Worm (Caenorhabditis elegans): ENCODE data around the gene gcl-1.

Gene gcl-1

DNA sequence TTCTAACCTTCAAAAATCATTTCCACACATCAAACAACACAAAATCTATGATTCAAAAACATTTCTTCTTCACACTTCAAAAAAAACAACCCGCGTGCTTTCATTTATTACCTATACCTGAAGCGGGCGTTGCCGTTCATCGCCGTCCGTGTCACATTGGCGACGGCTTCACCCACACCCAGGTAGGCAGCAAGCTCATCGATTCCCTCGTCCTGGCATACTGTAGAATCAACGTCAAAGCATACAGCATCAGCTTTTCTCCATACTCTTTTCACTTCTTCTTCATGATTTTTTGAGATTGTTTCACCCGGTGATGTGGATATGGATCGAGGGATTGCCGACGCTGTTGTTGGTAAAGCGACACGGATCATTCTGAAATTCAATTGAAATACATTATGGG, 20.5 kb downstream of the gcl-1 start:
- TF ChIP-seq lsy-2 (tag; optimal IDR thresholded peaks at IDR 0.05): no peak
- TF ChIP-seq snu-23 (GFP tag; optimal IDR thresholded peaks at IDR 0.05): no peak
- no peak for TF ChIP-seq vab-15 (tag; optimal IDR thresholded peaks at IDR 0.05)
- TF ChIP-seq F16B12.6 (tag; optimal IDR thresholded peaks at IDR 0.05): no peak

DNA sequence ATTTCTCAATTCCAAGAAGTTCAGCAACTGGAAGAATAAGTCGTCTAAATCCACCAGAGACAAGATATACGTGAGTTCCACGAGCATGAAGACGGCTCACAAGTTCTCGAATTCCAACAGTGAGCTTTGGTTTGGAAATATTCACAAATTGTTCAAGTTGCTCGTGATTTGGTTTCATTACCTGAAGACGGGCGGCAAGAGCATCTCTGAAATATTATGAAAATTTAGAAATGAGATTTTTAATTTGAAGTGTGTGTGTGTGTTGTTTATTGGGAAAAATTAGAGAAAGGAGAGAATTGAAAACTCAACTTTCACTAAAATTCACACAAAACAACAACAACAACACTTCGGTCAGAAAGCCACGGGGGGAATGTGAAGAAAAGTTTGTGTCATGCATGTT, 21.9 kb downstream of the gcl-1 start:
- TF ChIP-seq nhr-47 (tag; optimal IDR thresholded peaks at IDR 0.05) (peak; percentile 0), C34B4.2 (tag; optimal IDR thresholded peaks at IDR 0.05) (no peak)

DNA sequence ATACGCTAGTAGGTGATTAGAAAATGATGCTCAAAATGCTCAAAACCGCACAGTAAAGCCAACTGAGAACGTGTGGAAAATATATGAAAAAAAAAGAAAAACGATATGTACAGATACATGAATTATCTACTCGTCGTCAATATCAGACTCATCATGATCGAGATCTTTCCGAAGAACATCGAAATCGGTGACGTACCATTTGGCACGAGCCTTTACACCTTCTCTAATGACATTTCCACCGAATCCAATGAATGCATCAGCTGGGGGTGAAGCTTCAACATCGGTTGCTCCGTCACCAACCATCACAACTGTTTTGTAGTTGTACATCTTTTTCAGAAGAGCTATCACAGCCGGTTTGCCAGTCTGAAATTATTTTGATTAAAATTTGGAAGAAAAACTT, 23.5 kb downstream of the gcl-1 start:
- no peak for TF ChIP-seq xbp-1 (tag; optimal IDR thresholded peaks at IDR 0.05)
- no peak for TF ChIP-seq pag-3 (tag; optimal IDR thresholded peaks at IDR 0.05; ENCODE audit: borderline replicate concordance, insufficient read depth)
- no peak for TF ChIP-seq zag-1 (tag; optimal IDR thresholded peaks at IDR 0.05)
- no peak for TF ChIP-seq aly-2 (tag; optimal IDR thresholded peaks at IDR 0.05)
- TF ChIP-seq rnt-1 (tag; optimal IDR thresholded peaks at IDR 0.05): no peak
- TF ChIP-seq unc-98 (GFP tag; IDR thresholded peaks at IDR 0.05): no peak
- TF ChIP-seq pqm-1 (tag; optimal IDR thresholded peaks at IDR 0.05): no peak
- TF ChIP-seq blmp-1 (tag; optimal IDR thresholded peaks at IDR 0.05): no peak
- TF ChIP-seq lin-13 (GFP tag; optimal IDR thresholded peaks at IDR 0.05): no peak
- TF ChIP-seq hpl-2 (GFP tag; optimal IDR thresholded peaks at IDR 0.05): no peak
- no peak for TF ChIP-seq fkh-8 (tag; optimal IDR thresholded peaks at IDR 0.05)
- TF ChIP-seq snu-23 (GFP tag; optimal IDR thresholded peaks at IDR 0.05): no peak
- no peak for TF ChIP-seq jun-1 (tag; optimal IDR thresholded peaks at IDR 0.05)
- no peak for TF ChIP-seq irx-1 (tag; optimal IDR thresholded peaks at IDR 0.05)
- no peak for TF ChIP-seq Y116A8C.19 (tag; optimal IDR thresholded peaks at IDR 0.05; ENCODE audit: borderline replicate concordance)
- TF ChIP-seq ceh-90 (tag; optimal IDR thresholded peaks at IDR 0.05): no peak
- no peak for TF ChIP-seq nhr-90 (tag; optimal IDR thresholded peaks at IDR 0.05; ENCODE audit: poor library complexity)
- TF ChIP-seq nhr-19 (GFP tag; conservative IDR thresholded peaks at IDR 0.05): no peak
- no peak for TF ChIP-seq mep-1 (tag; optimal IDR thresholded peaks at IDR 0.05)

DNA sequence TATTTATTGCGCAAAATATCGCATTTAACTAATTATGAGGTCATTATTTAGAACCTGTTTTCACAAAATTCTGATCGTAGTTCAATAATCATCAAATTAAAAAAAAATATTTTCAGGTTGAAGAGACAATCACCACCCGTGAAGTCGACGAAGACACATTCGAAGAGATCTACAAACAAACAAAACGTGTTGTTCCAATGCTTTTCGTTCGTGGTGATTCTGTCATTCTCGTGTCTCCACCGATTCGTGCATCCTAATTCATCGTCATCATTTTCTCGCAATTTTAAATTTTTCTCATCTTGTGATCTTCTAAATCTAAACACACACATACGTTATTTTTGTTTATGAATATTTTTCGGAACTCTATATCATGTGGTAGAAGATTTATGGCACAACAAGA, 23.9 kb downstream of the gcl-1 start:
- TF ChIP-seq unc-62 (GFP tag; optimal IDR thresholded peaks at IDR 0.05) (no peak), nhr-28 (tag; optimal IDR thresholded peaks at IDR 0.05) (no peak), Y116A8C.19 (tag; optimal IDR thresholded peaks at IDR 0.05; ENCODE audit: borderline replicate concordance) (no peak), aly-2 (tag; optimal IDR thresholded peaks at IDR 0.05) (peak; percentile 47), unc-98 (GFP tag; IDR thresholded peaks at IDR 0.05) (no peak), nhr-20 (tag; optimal IDR thresholded peaks at IDR 0.05) (peak; percentile 3), unc-30 (tag; optimal IDR thresholded peaks at IDR 0.05) (no peak), nhr-47 (tag; optimal IDR thresholded peaks at IDR 0.05) (peak; percentile 16), nhr-77 (tag; optimal IDR thresholded peaks at IDR 0.05) (no peak), sup-37 (GFP tag; optimal IDR thresholded peaks at IDR 0.05) (no peak), ztf-11 (tag; optimal IDR thresholded peaks at IDR 0.05) (no peak), pqm-1 (tag; optimal IDR thresholded peaks at IDR 0.05) (no peak), blmp-1 (tag; optimal IDR thresholded peaks at IDR 0.05) (no peak), nhr-90 (tag; optimal IDR thresholded peaks at IDR 0.05; ENCODE audit: poor library complexity) (peak; percentile 30), nhr-85 (tag) (peak; percentile 65), snu-23 (GFP tag; optimal IDR thresholded peaks at IDR 0.05) (peak; percentile 17), tbx-2 (tag; optimal IDR thresholded peaks at IDR 0.05) (peak; percentile 12), nhr-71 (tag; optimal IDR thresholded peaks at IDR 0.05) (peak; percentile 42), nhr-12 (tag; optimal IDR thresholded peaks at IDR 0.05) (no peak), elt-3 (tag; optimal IDR thresholded peaks at IDR 0.05) (no peak)

DNA sequence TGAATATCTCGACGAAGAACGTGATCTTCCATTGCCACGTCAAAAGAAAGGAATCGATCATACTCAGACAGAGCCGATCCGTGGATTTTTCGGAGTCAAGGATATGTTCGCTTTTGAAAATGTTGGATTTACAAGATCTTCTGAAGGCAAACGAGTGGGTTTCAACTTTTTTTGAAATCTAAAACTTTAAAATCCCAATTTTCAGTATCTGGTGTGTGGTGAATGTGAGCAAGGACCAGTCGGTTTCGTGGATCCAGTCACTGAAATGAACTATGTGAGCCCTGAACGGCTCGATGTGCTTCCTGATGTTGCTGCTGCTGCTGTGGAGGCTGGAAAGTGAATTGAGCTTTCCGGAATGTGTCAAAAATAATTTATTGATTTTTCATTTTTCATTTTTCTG, 25.8 kb downstream of the gcl-1 start, which contains the start of gene lsm-3:
lsm-3 (plus strand) TSS at position 301 of the 400 bp plus-strand sequence.
- TF ChIP-seq lin-15B (tag; optimal IDR thresholded peaks at IDR 0.05): no peak
- TF ChIP-seq nhr-28 (tag; optimal IDR thresholded peaks at IDR 0.05): no peak
- TF ChIP-seq pqm-1 (tag; optimal IDR thresholded peaks at IDR 0.05): no peak
- no peak for TF ChIP-seq skn-1 (tag; optimal IDR thresholded peaks at IDR 0.05)
- no peak for TF ChIP-seq zag-1 (tag; optimal IDR thresholded peaks at IDR 0.05)
- TF ChIP-seq swsn-7 (tag; optimal IDR thresholded peaks at IDR 0.05): no peak
- no peak for TF ChIP-seq F16B12.6 (tag; optimal IDR thresholded peaks at IDR 0.05)
- no peak for TF ChIP-seq ets-5 (GFP tag; IDR thresholded peaks at IDR 0.05)
- no peak for TF ChIP-seq nhr-19 (GFP tag; conservative IDR thresholded peaks at IDR 0.05)
- TF ChIP-seq lir-3 (tag; optimal IDR thresholded peaks at IDR 0.05; ENCODE audit: poor library complexity): no peak
- TF ChIP-seq ceh-82 (tag; optimal IDR thresholded peaks at IDR 0.05): no peak
- no peak for TF ChIP-seq unc-130 (tag; optimal IDR thresholded peaks at IDR 0.05)
- TF ChIP-seq egl-27 (tag; optimal IDR thresholded peaks at IDR 0.05): no peak
- TF ChIP-seq mep-1 (tag; optimal IDR thresholded peaks at IDR 0.05): no peak
- TF ChIP-seq nhr-12 (tag; optimal IDR thresholded peaks at IDR 0.05): no peak
- TF ChIP-seq elt-2 (tag; optimal IDR thresholded peaks at IDR 0.05): no peak
- no peak for TF ChIP-seq unc-30 (tag; optimal IDR thresholded peaks at IDR 0.05)

Data from whole organism, L1 larva.